Worm (Caenorhabditis elegans) whole organism, midembryonic: ENCODE measurements around the gene F17C11.22.

Experiments used
- T22C8.4 ChIP-seq: fragments of 200-800 bp; sonication (Bioruptor generic); IDR thresholded peaks from 2 replicates; pipeline ENCODE4 v1.3.6; 2022; ENCODE audit warnings: missing genetic modification characterization, missing compliant biosample characterization
- cog-1 ChIP-seq: sonication (generic microtip); optimal IDR thresholded peaks from 2 replicates; lab custom pipeline; 2016; ENCODE audit warnings: missing genetic modification characterization, missing compliant biosample characterization
- flt-1 ChIP-seq: fragments of 200-800 bp; sonication (Bioruptor generic); IDR thresholded peaks from 2 replicates; pipeline ENCODE4 v1.3.6; 2022; ENCODE audit warnings: missing genetic modification characterization, missing compliant biosample characterization
- klf-2 ChIP-seq: fragments of 200-800 bp; sonication (Bioruptor generic); conservative IDR thresholded peaks from 2 replicates; pipeline ENCODE4 v1.3.6; 2022; ENCODE audit warnings: missing genetic modification reagents, missing genetic modification characterization, missing compliant biosample characterization
- med-1 ChIP-seq: sonication (generic microtip); optimal IDR thresholded peaks from 2 replicates; lab custom pipeline; 2017; ENCODE audit warnings: missing genetic modification characterization, mild to moderate bottlenecking, missing compliant biosample characterization, antibody characterized with exemption, missing genetic modification reagents; ENCODE audit not compliant: insufficient read depth
- ref-1 ChIP-seq: fragments of 200-800 bp; sonication (Bioruptor generic); conservative IDR thresholded peaks from 2 replicates; pipeline ENCODE4 v1.3.6; 2022; ENCODE audit warnings: missing genetic modification reagents, missing genetic modification characterization, missing compliant biosample characterization
- ztf-23 ChIP-seq: fragments of 200-800 bp; sonication (Bioruptor generic); IDR thresholded peaks from 2 replicates; pipeline ENCODE4 v1.3.6; 2022; ENCODE audit warnings: missing genetic modification reagents, missing genetic modification characterization, missing compliant biosample characterization
- ztf-29 ChIP-seq: fragments of 200-800 bp; sonication (Bioruptor generic); IDR thresholded peaks from 2 replicates; pipeline ENCODE4 v1.3.6; 2022; ENCODE audit warnings: missing genetic modification reagents, missing genetic modification characterization, missing compliant biosample characterization

- TF ChIP-seq flt-1 (GFP tag; lab: Robert Waterston, UW) (no peak), T22C8.4 (GFP tag; lab: Robert Waterston, UW) (no peak), med-1 (GFP tag; lab: Kevin White, UChicago) (no peak), ref-1 (no peak), ztf-29 (GFP tag; lab: Robert Waterston, UW) (no peak), klf-2 (GFP tag; lab: Robert Waterston, UW) (no peak), ztf-23 (GFP tag; lab: Robert Waterston, UW) (no peak), cog-1 (tag; lab: Kevin White, UChicago) (no peak)
Observed at ce11 chrV:11013179-11013578, 43.2 kb upstream of the F17C11.22 start.
